Fruit fly (Drosophila melanogaster) whole organism, embryonic: ENCODE data around the gene CG5641.

Source experiments
- CG10147 ChIP-seq: fragments of 200-800 bp; sonication (Bioruptor generic); optimal IDR thresholded peaks from 2 replicates; lab custom pipeline; 2019; ENCODE audit warnings: missing biosample characterization, mild to moderate bottlenecking, missing genetic modification characterization, moderate library complexity
- CG34224 ChIP-seq: fragments of 200-800 bp; sonication (Bioruptor generic); IDR thresholded peaks from 3 replicates; pipeline ENCODE4 v1.3.6; 2022; ENCODE audit warnings: missing biosample characterization, missing genetic modification characterization; ENCODE audit not compliant: partially characterized antibody
- Doc3 ChIP-seq: fragments of 200-800 bp; sonication (Bioruptor generic); IDR thresholded peaks from 3 replicates; pipeline ENCODE4 v1.3.6; 2022; ENCODE audit warnings: missing biosample characterization, missing genetic modification characterization; ENCODE audit not compliant: partially characterized antibody
- Oli ChIP-seq: fragments of 200-800 bp; sonication (Bioruptor generic); optimal IDR thresholded peaks from 2 replicates; lab custom pipeline; 2018; ENCODE audit warnings: missing biosample characterization, mild to moderate bottlenecking, missing genetic modification characterization, moderate library complexity
- br ChIP-seq: fragments of >200 bp; optimal IDR thresholded peaks from 2 replicates; lab custom pipeline; 2017

DNA sequence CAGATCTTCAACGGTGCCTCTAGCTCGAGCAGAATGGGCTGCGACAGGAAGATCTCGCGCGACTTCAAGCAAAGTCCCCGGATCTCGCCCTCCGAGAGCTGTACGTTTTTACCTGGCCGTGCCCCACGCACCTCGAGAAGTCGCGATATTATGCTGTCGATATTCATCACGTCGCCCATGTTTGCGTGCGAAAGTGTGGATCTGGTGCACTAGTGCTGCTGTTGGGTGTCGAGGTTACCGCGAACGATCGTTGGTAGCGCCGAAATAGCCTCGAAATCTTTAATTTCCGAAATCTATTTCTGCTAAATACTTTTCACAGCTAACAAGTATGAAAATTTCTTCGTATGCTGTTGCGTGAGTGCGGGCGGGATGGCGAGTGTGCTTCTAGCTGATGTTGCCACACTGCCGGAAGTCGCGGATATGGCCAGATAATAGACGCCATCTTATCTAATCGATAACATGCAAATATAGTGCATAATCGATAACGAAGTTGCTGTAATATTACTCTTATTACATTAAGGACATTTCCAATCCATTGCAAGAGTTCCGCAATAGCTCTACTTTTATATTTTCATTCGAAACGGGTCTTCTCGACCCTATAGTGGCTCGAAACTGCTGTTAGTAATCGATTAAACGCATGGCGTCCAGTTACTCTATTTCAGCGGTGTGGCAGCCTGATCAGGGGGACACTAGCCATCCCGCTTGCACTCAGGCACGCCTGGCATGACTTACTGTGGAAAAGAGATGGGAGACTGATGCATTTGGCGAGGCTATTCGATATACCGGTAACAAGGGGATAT is 3.4 kb downstream of the CG5641 start, which contains the start of gene Pp1-87B:
- no peak for TF ChIP-seq CG10147 (GFP tag; lab: Kevin White, UChicago)
- no peak for TF ChIP-seq Doc3 (GFP tag; lab: Robert Waterston, UW)
- TF ChIP-seq Oli: no peak
- no peak for TF ChIP-seq br (lab: Kevin White, UChicago)
- no peak for TF ChIP-seq CG34224 (GFP tag; lab: Robert Waterston, UW)
